Worm (Caenorhabditis elegans) whole organism, midembryonic: ENCODE results near the gene pat-9.

ENCODE experiments used
- T22C8.4 ChIP-seq: fragments of 200-800 bp; sonication (Bioruptor generic); IDR thresholded peaks from 2 replicates; pipeline ENCODE4 v1.3.6; 2022; ENCODE audit warnings: missing genetic modification characterization, missing compliant biosample characterization
- flt-1 ChIP-seq: fragments of 200-800 bp; sonication (Bioruptor generic); IDR thresholded peaks from 2 replicates; pipeline ENCODE4 v1.3.6; 2022; ENCODE audit warnings: missing genetic modification characterization, missing compliant biosample characterization
- ref-1 ChIP-seq: fragments of 200-800 bp; sonication (Bioruptor generic); conservative IDR thresholded peaks from 2 replicates; pipeline ENCODE4 v1.3.6; 2022; ENCODE audit warnings: missing genetic modification reagents, missing genetic modification characterization, missing compliant biosample characterization
- tab-1 ChIP-seq: fragments of 200-800 bp; sonication (Bioruptor generic); IDR thresholded peaks from 2 replicates; pipeline ENCODE4 v1.3.6; 2022; ENCODE audit warnings: missing genetic modification characterization, missing compliant biosample characterization

- TF ChIP-seq ref-1 (GFP tag; lab: Robert Waterston, UW) (no peak), flt-1 (GFP tag; lab: Robert Waterston, UW) (no peak), T22C8.4 (GFP tag; lab: Robert Waterston, UW) (no peak), tab-1 (GFP tag; lab: Robert Waterston, UW) (no peak)
Measured at ce11 chrX:16571877-16572276, 35.2 kb downstream of the pat-9 start.
